Fruit fly (Drosophila melanogaster): Measurements from ENCODE around the gene CG10462.

CG10462 gene

dm6 chr2L:19764581-19765136 lies 28.9 kb upstream of the CG10462 start:
- TF ChIP-seq CG4496 (GFP tag; IDR thresholded peaks at IDR 0.05) (peak; percentile 65; the same call in 2 of the 3 replicates), CG32121 (GFP tag; IDR thresholded peaks at IDR 0.05) (no peak), CG13204 (GFP tag; optimal IDR thresholded peaks at IDR 0.05) (no peak), CG12605 (GFP tag; IDR thresholded peaks at IDR 0.05) (peak; percentile 24; the same call in 1 of the 2 replicates)

- TF ChIP-seq Snoo (tag; optimal IDR thresholded peaks at IDR 0.05) (peak; percentile 68), gl (tag; optimal IDR thresholded peaks at IDR 0.05) (no peak), CG4496 (GFP tag; IDR thresholded peaks at IDR 0.05) (peak; percentile 52), CG8159 (tag; optimal IDR thresholded peaks at IDR 0.05) (peak; percentile 85), Pif1A (GFP tag; optimal IDR thresholded peaks at IDR 0.05) (peak; percentile 9), CG14655 (GFP tag; optimal IDR thresholded peaks at IDR 0.05) (peak; percentile 90), D1 (tag; optimal IDR thresholded peaks at IDR 0.05) (peak; percentile 46), CG17806 (tag; optimal IDR thresholded peaks at IDR 0.05) (peak; percentile 30), Ets98B (GFP tag; IDR thresholded peaks at IDR 0.05) (no peak), CG15710 (tag; optimal IDR thresholded peaks at IDR 0.05) (peak; percentile 75), rn (GFP tag; IDR thresholded peaks at IDR 0.05) (no peak), CG9948 (tag; optimal IDR thresholded peaks at IDR 0.05) (peak; percentile 70), CG32121 (GFP tag; IDR thresholded peaks at IDR 0.05) (no peak), fd96Ca (GFP tag; IDR thresholded peaks at IDR 0.05) (peak; percentile 49; the same call in 1 of the 3 replicates), CG13204 (GFP tag; optimal IDR thresholded peaks at IDR 0.05) (peak; percentile 51), CG8301 (tag; optimal IDR thresholded peaks at IDR 0.05) (peak; percentile 74), CG34367 (tag; optimal IDR thresholded peaks at IDR 0.05) (peak; percentile 57), CG10348 (GFP tag; IDR thresholded peaks at IDR 0.05) (no peak), Pif1B (GFP tag; optimal IDR thresholded peaks at IDR 0.05) (no peak), EcR (GFP tag; optimal IDR thresholded peaks at IDR 0.05) (peak; percentile 51), CG12605 (GFP tag; IDR thresholded peaks at IDR 0.05) (no peak; the same call in 1 of the 2 replicates)
Observed at dm6 chr2L:19763773-19764580, 28.2 kb upstream of the CG10462 start, which contains the start of gene fbp. Gene fbp, minus strand, starts transcription at chr2L:19764136.

DNA sequence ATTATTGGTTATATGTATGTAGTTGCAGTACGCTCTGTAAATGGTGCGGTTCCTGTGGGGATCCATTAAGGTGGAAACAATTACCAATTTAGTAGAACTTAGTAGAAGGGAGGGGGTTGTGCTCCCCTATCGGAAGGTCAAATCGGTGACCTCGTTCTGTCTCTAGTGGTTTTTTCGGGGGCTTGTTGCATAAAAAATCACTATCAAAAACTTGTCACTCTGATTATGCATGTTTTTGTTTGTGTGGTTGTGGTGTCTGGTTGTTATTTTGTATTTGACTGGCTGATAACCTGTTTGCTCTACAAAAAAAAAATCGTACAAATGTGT lies 27.6 kb upstream of the CG10462 start:
- TF ChIP-seq CG4496 (GFP tag; IDR thresholded peaks at IDR 0.05) (no peak), CG13204 (GFP tag; optimal IDR thresholded peaks at IDR 0.05) (no peak), CG8159 (tag; optimal IDR thresholded peaks at IDR 0.05) (no peak), CG32121 (GFP tag; IDR thresholded peaks at IDR 0.05) (no peak), CG34367 (tag; optimal IDR thresholded peaks at IDR 0.05) (no peak), CG8301 (tag; optimal IDR thresholded peaks at IDR 0.05) (no peak), Snoo (tag; optimal IDR thresholded peaks at IDR 0.05) (no peak), CG9948 (tag; optimal IDR thresholded peaks at IDR 0.05) (no peak), CG14655 (GFP tag; optimal IDR thresholded peaks at IDR 0.05) (no peak), gl (tag; optimal IDR thresholded peaks at IDR 0.05) (no peak), Pif1A (GFP tag; optimal IDR thresholded peaks at IDR 0.05) (no peak), EcR (GFP tag; optimal IDR thresholded peaks at IDR 0.05) (no peak), CG17806 (tag; optimal IDR thresholded peaks at IDR 0.05) (no peak), Ets98B (GFP tag; IDR thresholded peaks at IDR 0.05) (no peak), CG10348 (GFP tag; IDR thresholded peaks at IDR 0.05) (no peak), fd96Ca (GFP tag; IDR thresholded peaks at IDR 0.05) (no peak), rn (GFP tag; IDR thresholded peaks at IDR 0.05) (no peak), Pif1B (GFP tag; optimal IDR thresholded peaks at IDR 0.05) (no peak), CG15710 (tag; optimal IDR thresholded peaks at IDR 0.05) (no peak)

- TF ChIP-seq Snoo (tag; optimal IDR thresholded peaks at IDR 0.05) (peak; percentile 82), CG8159 (tag; optimal IDR thresholded peaks at IDR 0.05) (peak; percentile 88), gl (tag; optimal IDR thresholded peaks at IDR 0.05) (peak; percentile 61), CG14655 (GFP tag; optimal IDR thresholded peaks at IDR 0.05) (no peak), D1 (tag; optimal IDR thresholded peaks at IDR 0.05) (no peak), EcR (GFP tag; optimal IDR thresholded peaks at IDR 0.05) (no peak), CG13204 (GFP tag; optimal IDR thresholded peaks at IDR 0.05) (no peak), Ets98B (GFP tag; IDR thresholded peaks at IDR 0.05) (peak; percentile 90), CG17806 (tag; optimal IDR thresholded peaks at IDR 0.05) (peak; percentile 87), CG34367 (tag; optimal IDR thresholded peaks at IDR 0.05) (peak; percentile 78), Pif1A (GFP tag; optimal IDR thresholded peaks at IDR 0.05) (peak; percentile 89), rn (GFP tag; IDR thresholded peaks at IDR 0.05) (peak; percentile 89), CG10348 (GFP tag; IDR thresholded peaks at IDR 0.05) (peak; percentile 53; the same call in 1 of the 2 replicates), CG8301 (tag; optimal IDR thresholded peaks at IDR 0.05) (peak; percentile 85), Pif1B (GFP tag; optimal IDR thresholded peaks at IDR 0.05) (no peak), CG9948 (tag; optimal IDR thresholded peaks at IDR 0.05) (peak; percentile 84), CG12605 (GFP tag; IDR thresholded peaks at IDR 0.05) (peak; percentile 50; the same call in 1 of the 2 replicates), fd96Ca (GFP tag; IDR thresholded peaks at IDR 0.05) (peak; percentile 94), CG32121 (GFP tag; IDR thresholded peaks at IDR 0.05) (peak; percentile 91), CG15710 (tag; optimal IDR thresholded peaks at IDR 0.05) (peak; percentile 84), CG4496 (GFP tag; IDR thresholded peaks at IDR 0.05) (peak; percentile 96)
Observed at dm6 chr2L:19758511-19759128, 22.8 kb upstream of the CG10462 start, which contains the start of the genes CG10628 and Dus3. Gene CG10628, minus strand, starts transcription at chr2L:19758615. Gene Dus3, plus strand, starts transcription at chr2L:19758879.

dm6 chr2L:19756716-19757115 lies 20.9 kb upstream of the CG10462 start, which contains the start of gene CG10631:
Gene CG10631, minus strand, starts transcription at chr2L:19756904.
- TF ChIP-seq CG32121 (GFP tag; IDR thresholded peaks at IDR 0.05) (peak; percentile 13; the same call in 1 of the 2 replicates), fd96Ca (GFP tag; IDR thresholded peaks at IDR 0.05) (no peak; the same call in 2 of the 3 replicates)

Measured in whole organism, pupa.